Fruit fly (Drosophila melanogaster) whole organism, embryonic: Measurements from ENCODE around the gene CG4613.

Source experiments
- Ada2b ChIP-seq: fragments of 200-800 bp; sonication (Bioruptor generic); IDR thresholded peaks from 2 replicates; pipeline ENCODE4 v1.3.6; 2022; ENCODE audit warnings: missing biosample characterization, missing genetic modification characterization
- Aef1 ChIP-seq: fragments of 200-800 bp; sonication (Bioruptor generic); IDR thresholded peaks from 3 replicates; pipeline ENCODE4 v1.3.6; 2022; ENCODE audit warnings: missing biosample characterization, missing genetic modification characterization
- CG10147 ChIP-seq: fragments of 200-800 bp; sonication (Bioruptor generic); optimal IDR thresholded peaks from 2 replicates; lab custom pipeline; 2019; ENCODE audit warnings: missing biosample characterization, mild to moderate bottlenecking, missing genetic modification characterization, moderate library complexity
- CG10267 ChIP-seq: fragments of 200-800 bp; sonication (Bioruptor generic); optimal IDR thresholded peaks from 2 replicates; lab custom pipeline; 2018; ENCODE audit warnings: missing biosample characterization, mild to moderate bottlenecking, missing genetic modification characterization, moderate library complexity
- CG10431 ChIP-seq: fragments of 200-800 bp; sonication (Bioruptor generic); optimal IDR thresholded peaks from 3 replicates; lab custom pipeline; 2018; ENCODE audit warnings: missing biosample characterization, mild to moderate bottlenecking, missing genetic modification characterization
- CG11560 ChIP-seq: fragments of 200-800 bp; sonication (Bioruptor generic); IDR thresholded peaks from 3 replicates; pipeline ENCODE4 v1.3.6; 2022; ENCODE audit warnings: missing biosample characterization, missing genetic modification characterization
- CG11723 ChIP-seq: fragments of 200-800 bp; sonication (Bioruptor generic); optimal IDR thresholded peaks from 2 replicates; lab custom pipeline; 2017; ENCODE audit warnings: missing biosample characterization, mild to moderate bottlenecking, missing genetic modification characterization
- CG12219 ChIP-seq: fragments of 200-800 bp; sonication (Bioruptor generic); optimal IDR thresholded peaks from 3 replicates; lab custom pipeline; 2018; ENCODE audit warnings: missing biosample characterization, mild to moderate bottlenecking, missing genetic modification characterization
- CG14710 ChIP-seq: fragments of 200-800 bp; sonication (Bioruptor generic); optimal IDR thresholded peaks from 3 replicates; lab custom pipeline; 2019; ENCODE audit warnings: missing biosample characterization, mild to moderate bottlenecking, missing genetic modification characterization, moderate library complexity
- CG15011 ChIP-seq: fragments of 200-800 bp; sonication (Bioruptor generic); optimal IDR thresholded peaks from 3 replicates; lab custom pipeline; 2018; ENCODE audit warnings: missing biosample characterization, mild to moderate bottlenecking, missing genetic modification characterization
- CG15479 ChIP-seq: fragments of 200-800 bp; sonication (Bioruptor generic); optimal IDR thresholded peaks from 3 replicates; lab custom pipeline; 2019; ENCODE audit warnings: missing biosample characterization, mild to moderate bottlenecking, missing genetic modification characterization, moderate library complexity
- CG16779 ChIP-seq: fragments of 200-800 bp; sonication (Bioruptor generic); IDR thresholded peaks from 2 replicates; pipeline ENCODE4 v1.3.6; 2022; ENCODE audit warnings: missing biosample characterization, missing genetic modification characterization
- CG17912 ChIP-seq: fragments of 200-800 bp; sonication (Bioruptor generic); optimal IDR thresholded peaks from 2 replicates; lab custom pipeline; 2018; ENCODE audit warnings: missing biosample characterization, mild to moderate bottlenecking, missing genetic modification characterization
- CG18619 ChIP-seq: fragments of 200-800 bp; sonication (Bioruptor generic); optimal IDR thresholded peaks from 3 replicates; lab custom pipeline; 2017; ENCODE audit warnings: missing biosample characterization, mild to moderate bottlenecking, missing genetic modification characterization
- CG2199 ChIP-seq: fragments of 200-800 bp; sonication (Bioruptor generic); IDR thresholded peaks from 3 replicates; pipeline ENCODE4 v1.3.6; 2022; ENCODE audit warnings: missing biosample characterization, missing genetic modification characterization
- CG2875 ChIP-seq: fragments of 200-800 bp; sonication (Bioruptor generic); optimal IDR thresholded peaks from 2 replicates; lab custom pipeline; 2017; ENCODE audit warnings: missing biosample characterization, mild to moderate bottlenecking, missing genetic modification characterization, missing genetic modification reagents
- CG30403 ChIP-seq: fragments of 200-800 bp; sonication (Bioruptor generic); optimal IDR thresholded peaks from 3 replicates; lab custom pipeline; 2016; ENCODE audit warnings: missing biosample characterization, missing genetic modification characterization
- CG3163 ChIP-seq: fragments of 200-800 bp; sonication (Bioruptor generic); optimal IDR thresholded peaks from 3 replicates; lab custom pipeline; 2016; ENCODE audit warnings: missing biosample characterization, missing genetic modification characterization
- CG4282 ChIP-seq: fragments of 200-800 bp; sonication (Bioruptor generic); optimal IDR thresholded peaks from 2 replicates; lab custom pipeline; 2016; ENCODE audit warnings: missing biosample characterization, missing genetic modification characterization
- CG4820 ChIP-seq: fragments of 200-800 bp; sonication (Bioruptor generic); optimal IDR thresholded peaks from 3 replicates; lab custom pipeline; 2016; ENCODE audit warnings: missing biosample characterization, missing genetic modification characterization
- CG8359 ChIP-seq: fragments of 200-800 bp; sonication (Bioruptor generic); optimal IDR thresholded peaks from 2 replicates; lab custom pipeline; 2017; ENCODE audit warnings: missing biosample characterization, mild to moderate bottlenecking, missing genetic modification characterization, borderline replicate concordance
- Camta ChIP-seq: fragments of 200-800 bp; sonication (Bioruptor generic); optimal IDR thresholded peaks from 2 replicates; lab custom pipeline; 2016; ENCODE audit warnings: missing biosample characterization, missing genetic modification characterization
- Dek ChIP-seq: fragments of 200-800 bp; sonication (Bioruptor generic); optimal IDR thresholded peaks from 3 replicates; lab custom pipeline; 2019; ENCODE audit warnings: missing biosample characterization, mild to moderate bottlenecking, missing genetic modification characterization, moderate library complexity
- Hand ChIP-seq: fragments of 200-800 bp; sonication (Bioruptor generic); optimal IDR thresholded peaks from 2 replicates; lab custom pipeline; 2017; ENCODE audit warnings: mild to moderate bottlenecking, missing biosample characterization, missing genetic modification reagents, missing genetic modification characterization
- Max ChIP-seq: fragments of 200-800 bp; sonication (Bioruptor generic); optimal IDR thresholded peaks from 2 replicates; lab custom pipeline; 2016; ENCODE audit warnings: missing biosample characterization, mild to moderate bottlenecking, missing genetic modification characterization
- Meics ChIP-seq: fragments of 200-800 bp; sonication (Bioruptor generic); optimal IDR thresholded peaks from 2 replicates; lab custom pipeline; 2017; ENCODE audit warnings: missing biosample characterization, mild to moderate bottlenecking, missing genetic modification characterization
- Mes4 ChIP-seq: fragments of 200-800 bp; sonication (Bioruptor generic); optimal IDR thresholded peaks from 2 replicates; lab custom pipeline; 2016; ENCODE audit warnings: missing biosample characterization, missing genetic modification characterization
- Myb ChIP-seq: fragments of 200-800 bp; sonication (Bioruptor generic); optimal IDR thresholded peaks from 2 replicates; lab custom pipeline; 2016; ENCODE audit warnings: missing biosample characterization, missing genetic modification characterization
- PHDP ChIP-seq: fragments of 200-800 bp; sonication (Bioruptor generic); optimal IDR thresholded peaks from 3 replicates; lab custom pipeline; 2018; ENCODE audit warnings: missing biosample characterization, mild to moderate bottlenecking, missing genetic modification characterization, moderate library complexity
- Usf ChIP-seq: fragments of 200-800 bp; sonication (Bioruptor generic); optimal IDR thresholded peaks from 2 replicates; lab custom pipeline; 2017; ENCODE audit warnings: missing genotype, missing biosample characterization, missing genetic modification characterization
- ab ChIP-seq: fragments of 200-800 bp; sonication (Bioruptor generic); optimal IDR thresholded peaks from 2 replicates; lab custom pipeline; 2016; ENCODE audit warnings: missing biosample characterization, missing genetic modification characterization
- cad ChIP-seq: fragments of >200 bp; optimal IDR thresholded peaks from 2 replicates; lab custom pipeline; 2017; ENCODE audit warnings: missing biosample characterization, missing genetic modification characterization
- dati ChIP-seq: fragments of 200-800 bp; sonication (Bioruptor generic); IDR thresholded peaks from 2 replicates; pipeline ENCODE4 v1.3.6; 2022; ENCODE audit warnings: missing biosample characterization, missing genetic modification characterization
- gcm2 ChIP-seq: fragments of 200-800 bp; sonication (Bioruptor generic); optimal IDR thresholded peaks from 2 replicates; lab custom pipeline; 2016; ENCODE audit warnings: missing biosample characterization, missing genetic modification characterization
- insv ChIP-seq, 2 experiments: fragments of 200-800 bp; sonication (Bioruptor generic); optimal IDR thresholded peaks; 3 replicates each; lab custom pipeline; 2016 to 2018; ENCODE audit warnings: missing biosample characterization in 2 of 2, missing genetic modification characterization in 2 of 2
- jigr1 ChIP-seq: fragments of 200-800 bp; sonication (Bioruptor generic); IDR thresholded peaks from 3 replicates; pipeline ENCODE4 v1.3.6; 2022; ENCODE audit warnings: missing biosample characterization, missing genetic modification characterization
- jumu ChIP-seq: fragments of 200-800 bp; sonication (Bioruptor generic); optimal IDR thresholded peaks from 3 replicates; lab custom pipeline; 2016; ENCODE audit warnings: missing biosample characterization, missing genetic modification characterization
- knrl ChIP-seq: fragments of 200-800 bp; sonication (Bioruptor generic); IDR thresholded peaks from 3 replicates; pipeline ENCODE4 v1.3.6; 2022; ENCODE audit warnings: missing biosample characterization, missing genetic modification characterization; ENCODE audit not compliant: partially characterized antibody
- lov ChIP-seq, 2 experiments: fragments of 200-800 bp in 1 of 2; fragments of >200 bp in 1 of 2; sonication (Bioruptor generic) in 1 of 2; IDR thresholded peaks in 1 of 2; optimal IDR thresholded peaks in 1 of 2; 2 replicates in 1 of 2; 3 replicates in 1 of 2; pipeline versions ENCODE4 v1.3.6 to Lab custom; 2017 to 2022; ENCODE audit warnings: missing biosample characterization in 1 of 2, missing genetic modification characterization in 1 of 2
- maf-S ChIP-seq: fragments of 200-800 bp; sonication (Bioruptor generic); optimal IDR thresholded peaks from 2 replicates; lab custom pipeline; 2016; ENCODE audit warnings: missing biosample characterization, missing genetic modification characterization
- mirr ChIP-seq: fragments of 200-800 bp; sonication (Bioruptor generic); optimal IDR thresholded peaks from 3 replicates; lab custom pipeline; 2018; ENCODE audit warnings: missing biosample characterization, mild to moderate bottlenecking, missing genetic modification characterization
- nerfin-2 ChIP-seq: fragments of 200-800 bp; sonication (Bioruptor generic); IDR thresholded peaks from 2 replicates; pipeline ENCODE4 v1.3.6; 2022; ENCODE audit warnings: missing biosample characterization, missing genetic modification characterization; ENCODE audit not compliant: partially characterized antibody
- prd ChIP-seq, 3 experiments: fragments of >200 bp in 2 of 3; fragments of 200-800 bp in 1 of 3; sonication (Bioruptor generic) in 1 of 3; optimal IDR thresholded peaks in 2 of 3; IDR thresholded peaks in 1 of 3; 2 replicates in 2 of 3; 3 replicates in 1 of 3; pipeline versions ENCODE4 v1.3.6 to Lab custom; 2017 to 2022; ENCODE audit warnings: missing biosample characterization in 1 of 3, missing genetic modification characterization in 1 of 3
- pros ChIP-seq: fragments of 200-800 bp; sonication (Bioruptor generic); optimal IDR thresholded peaks from 3 replicates; lab custom pipeline; 2019; ENCODE audit warnings: missing biosample characterization, mild to moderate bottlenecking, missing genetic modification characterization, moderate library complexity
- scrt ChIP-seq: fragments of 200-800 bp; sonication (Bioruptor generic); optimal IDR thresholded peaks from 2 replicates; lab custom pipeline; 2018; ENCODE audit warnings: missing biosample characterization, mild to moderate bottlenecking, missing genetic modification characterization, moderate library complexity
- ssp ChIP-seq: fragments of 200-800 bp; sonication (Bioruptor generic); IDR thresholded peaks from 2 replicates; pipeline ENCODE4 v1.3.6; 2022; ENCODE audit warnings: missing biosample characterization, missing genetic modification characterization
- stc ChIP-seq: fragments of 200-800 bp; sonication (Bioruptor generic); IDR thresholded peaks from 2 replicates; pipeline ENCODE4 v1.3.6; 2022; ENCODE audit warnings: missing biosample characterization, missing genetic modification characterization
- tup ChIP-seq: fragments of 200-800 bp; sonication (Bioruptor generic); optimal IDR thresholded peaks from 2 replicates; lab custom pipeline; 2016; ENCODE audit warnings: missing biosample characterization, mild to moderate bottlenecking, missing genetic modification characterization, moderate library complexity

The CG4613 gene

dm6 chr3L:14550839-14551415 lies 29.4 kb upstream of the CG4613 start, which contains the start of gene Gbs-70E (continued):
- TF ChIP-seq scrt (GFP tag; lab: Kevin White, UChicago) (peak; percentile 86), ab (GFP tag; lab: Kevin White, UChicago) (peak; percentile 45), mirr (peak; percentile 76), maf-S (GFP tag; lab: Kevin White, UChicago) (peak; percentile 88), CG15479 (peak; percentile 44), CG10267 (tag; lab: Kevin White, UChicago) (peak; percentile 90), cad (no peak), lov (optimal IDR thresholded peaks at IDR 0.05; lab: Kevin White, UChicago) (no peak), lov (GFP tag; IDR thresholded peaks at IDR 0.05; lab: Robert Waterston, UW) (peak; percentile 83), CG4282 (peak; percentile 48), CG4820 (GFP tag; lab: Kevin White, UChicago) (peak; percentile 85), ssp (GFP tag; lab: Robert Waterston, UW) (peak; percentile 83), jumu (GFP tag; lab: Kevin White, UChicago) (peak; percentile 88), CG11723 (GFP tag; lab: Kevin White, UChicago) (peak; percentile 83), nerfin-2 (0 out of 2 replicates have a peak, but pooled peaks have one; percentile 44), CG16779 (GFP tag; lab: Robert Waterston, UW) (0 out of 2 replicates have a peak, but pooled peaks have one; percentile 33), CG10431 (peak; percentile 80), Mes4 (GFP tag; lab: Kevin White, UChicago) (peak; percentile 88), gcm2 (peak; percentile 88), CG18619 (peak; percentile 90), pros (GFP tag; lab: Kevin White, UChicago) (peak; percentile 74), Usf (GFP tag; lab: Kevin White, UChicago) (peak; percentile 68), CG2875 (GFP tag; lab: Kevin White, UChicago) (peak; percentile 86), CG30403 (peak; percentile 95), CG14710 (peak; percentile 90), CG15011 (GFP tag; lab: Kevin White, UChicago) (peak; percentile 83), CG2199 (GFP tag; lab: Robert Waterston, UW) (peak; percentile 93), Ada2b (GFP tag; lab: Robert Waterston, UW) (peak; percentile 83), Meics (GFP tag; lab: Kevin White, UChicago) (peak; percentile 89), jigr1 (peak; percentile 84; the same call in 2 of the 3 replicates), CG3163 (GFP tag; lab: Kevin White, UChicago) (peak; percentile 84), tup (peak; percentile 27), CG8359 (GFP tag; lab: Kevin White, UChicago) (peak; percentile 68), CG12219 (GFP tag; lab: Kevin White, UChicago) (peak; percentile 91), Max (peak; percentile 82), Aef1 (peak; percentile 80), dati (GFP tag; lab: Robert Waterston, UW) (peak; percentile 51; the same call in 1 of the 2 replicates), Camta (GFP tag; lab: Kevin White, UChicago) (peak; percentile 91), stc (GFP tag; lab: Robert Waterston, UW) (peak; percentile 94), Hand (GFP tag; lab: Kevin White, UChicago) (peak; percentile 79), Myb (GFP tag; lab: Kevin White, UChicago) (peak; percentile 80), knrl (GFP tag; lab: Robert Waterston, UW) (no peak; the same call in 2 of the 3 replicates), CG10147 (GFP tag; lab: Kevin White, UChicago) (peak; percentile 91), Dek (tag; lab: Kevin White, UChicago) (peak; percentile 88), prd (optimal IDR thresholded peaks at IDR 0.05; lab: Kevin White, UChicago) (no peak), prd (GFP tag; IDR thresholded peaks at IDR 0.05; lab: Robert Waterston, UW) (peak; percentile 95), CG17912 (GFP tag; lab: Kevin White, UChicago) (peak; percentile 58), CG11560 (no peak; the same call in 1 of the 3 replicates), insv (GFP tag; optimal IDR thresholded peaks at IDR 0.05; lab: Kevin White, UChicago) (peak in 1 of 2 experiments; percentile 72), PHDP (tag; lab: Kevin White, UChicago) (peak; percentile 95)
